Worm (Caenorhabditis elegans): ENCODE measurements around the gene nra-1.
A peak's percentile ranks its signal among the peaks of the same experiment; 100 is the strongest.

Gene nra-1

DNA sequence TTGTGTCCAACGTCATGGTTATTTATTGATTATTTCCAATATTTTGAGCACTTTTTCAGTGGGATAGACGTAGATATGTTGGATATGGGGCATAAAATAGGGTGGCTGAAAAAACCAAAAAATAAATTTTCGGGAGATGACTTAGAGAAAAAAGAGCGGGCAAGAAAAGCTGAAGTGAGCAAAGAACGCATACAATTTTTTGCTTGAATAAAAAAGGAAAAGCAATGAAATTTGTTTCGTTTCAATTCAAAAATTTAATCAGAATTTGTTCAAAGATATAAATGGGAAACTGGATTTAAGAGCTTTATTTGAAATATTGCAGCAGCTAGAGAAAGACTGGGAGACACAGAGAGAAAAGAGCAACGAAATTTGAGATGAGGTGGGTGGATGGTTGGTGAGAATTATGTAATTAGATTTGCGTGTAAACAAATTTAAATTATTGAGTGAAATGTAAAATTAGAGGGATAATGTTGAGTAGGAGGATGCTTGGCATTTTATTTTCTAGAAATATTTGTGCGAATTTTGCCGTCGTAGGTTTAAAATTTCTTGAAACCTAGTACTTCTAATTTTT is 7.7 kb upstream of the nra-1 start, which contains the start of the genes T28F3.11 and slc-17.4:
Gene T28F3.11 (minus strand): TSS at position 51 of the 571 bp plus-strand sequence.
Gene slc-17.4 (minus strand): TSS at position 105 of the 571 bp plus-strand sequence.
- TF ChIP-seq dao-5 (tag; optimal IDR thresholded peaks at IDR 0.05) (no peak), him-1 (tag; optimal IDR thresholded peaks at IDR 0.05) (no peak), W03F9.2 (tag; optimal IDR thresholded peaks at IDR 0.05) (no peak)

DNA sequence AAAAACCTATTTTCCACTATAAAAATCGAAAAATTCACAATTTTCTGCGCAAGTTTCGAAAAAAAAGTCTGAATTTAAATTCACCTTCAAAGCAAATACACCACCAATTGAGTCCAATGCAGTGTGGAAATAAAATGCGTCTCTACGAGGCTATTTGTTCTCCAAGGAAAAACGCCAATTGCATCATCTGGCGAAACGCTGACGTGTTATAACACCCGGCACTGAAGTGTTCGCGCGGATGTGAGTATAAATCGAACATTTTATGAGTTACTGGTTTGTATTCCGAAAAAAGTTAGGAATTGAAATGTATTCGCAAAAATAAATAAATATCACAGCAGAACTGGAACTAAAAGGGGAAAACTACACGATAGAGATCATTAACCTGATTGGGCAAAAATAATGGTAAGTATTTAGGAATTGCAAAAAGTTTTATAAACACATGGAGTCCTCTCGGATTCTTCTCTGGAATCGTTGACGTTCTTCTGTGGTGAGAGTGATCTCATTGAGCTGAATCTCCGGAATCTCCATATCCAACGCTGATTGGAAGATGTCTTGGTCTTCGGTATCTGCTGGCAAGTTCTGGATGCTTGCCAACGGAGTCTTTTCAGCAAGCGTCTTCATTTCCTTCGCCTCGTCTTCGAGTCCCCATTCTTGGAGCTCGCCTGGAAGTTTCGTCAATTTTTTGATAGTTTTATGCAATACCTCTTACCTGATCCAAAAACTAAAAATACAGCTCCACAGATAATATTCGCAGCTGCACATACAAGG is 4.1 kb upstream of the nra-1 start, which contains the start of gene zipt-7.1:
Gene zipt-7.1 (minus strand): TSS at position 232 of the 768 bp plus-strand sequence.
- TF ChIP-seq him-1 (tag; optimal IDR thresholded peaks at IDR 0.05) (no peak), dao-5 (tag; optimal IDR thresholded peaks at IDR 0.05) (no peak), W03F9.2 (tag; optimal IDR thresholded peaks at IDR 0.05) (no peak)

DNA sequence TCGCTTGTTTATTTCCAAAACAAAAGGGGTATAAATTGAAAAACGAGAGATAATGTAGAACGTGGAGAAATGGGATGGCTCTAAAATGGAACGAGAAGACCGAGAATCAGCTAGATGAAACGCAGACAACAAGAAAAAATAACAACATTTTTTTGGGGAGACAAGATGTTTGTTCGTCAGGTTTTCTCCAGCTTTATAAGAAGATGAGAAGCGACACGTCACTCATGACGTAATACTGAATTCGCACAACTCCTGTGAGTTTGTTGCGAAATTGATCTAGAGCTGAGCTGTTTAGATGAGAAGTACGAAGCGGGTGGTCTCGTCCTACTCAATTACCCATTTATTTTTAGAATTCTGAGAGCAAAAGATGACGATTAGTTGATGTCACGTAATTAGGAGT is 1.3 kb upstream of the nra-1 start:
- no peak for TF ChIP-seq him-1 (tag; optimal IDR thresholded peaks at IDR 0.05)
- TF ChIP-seq W03F9.2 (tag; optimal IDR thresholded peaks at IDR 0.05), result no peak
- no peak for TF ChIP-seq dao-5 (tag; optimal IDR thresholded peaks at IDR 0.05)

DNA sequence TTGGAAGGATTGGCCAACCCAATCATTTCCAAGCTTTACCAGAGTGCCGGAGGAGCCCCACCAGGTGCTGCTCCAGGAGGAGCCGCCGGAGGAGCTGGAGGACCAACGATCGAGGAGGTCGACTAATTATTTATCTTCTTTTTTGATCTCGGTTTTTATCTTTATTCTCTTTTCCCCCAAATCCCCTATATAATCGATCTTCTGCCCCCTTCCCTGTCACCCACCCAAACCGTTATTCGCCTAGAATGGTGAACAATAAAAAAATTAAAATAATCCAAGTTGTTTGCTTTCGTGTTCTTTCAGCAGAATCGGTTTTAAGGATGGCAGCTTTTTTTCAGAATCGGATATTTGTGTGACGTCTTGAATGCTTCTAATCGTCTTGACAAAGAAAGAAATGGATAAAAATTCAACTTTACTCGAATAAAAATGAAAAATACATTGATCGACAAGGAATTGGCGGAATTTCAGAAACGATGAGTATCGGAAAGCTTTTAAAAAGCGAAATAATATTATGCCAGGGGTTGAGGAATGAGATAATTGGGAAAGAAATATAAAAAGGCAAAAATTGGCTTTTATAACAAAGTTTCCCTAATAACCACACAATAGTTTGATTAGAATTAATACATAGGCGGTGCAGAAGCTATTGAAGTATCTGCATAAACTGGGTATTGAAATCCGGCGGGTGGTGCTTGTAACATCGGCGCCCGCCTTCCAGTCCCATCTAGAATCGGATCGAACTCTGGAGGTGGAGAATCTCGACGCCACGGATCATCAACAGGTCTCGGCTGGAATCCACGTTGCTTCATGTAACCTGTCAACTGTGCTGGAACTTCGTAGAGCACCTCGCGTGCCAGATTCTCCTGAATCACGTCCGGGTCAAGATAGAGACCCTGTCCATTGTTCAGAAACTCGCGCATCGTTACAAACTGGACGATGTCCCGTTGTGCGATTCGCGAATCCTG is 2.7 kb downstream of the nra-1 start:
- peak; percentile 58 for TF ChIP-seq him-1 (tag; optimal IDR thresholded peaks at IDR 0.05)
- TF ChIP-seq dao-5 (tag; optimal IDR thresholded peaks at IDR 0.05), result no peak
- peak; percentile 91 for TF ChIP-seq W03F9.2 (tag; optimal IDR thresholded peaks at IDR 0.05)

DNA sequence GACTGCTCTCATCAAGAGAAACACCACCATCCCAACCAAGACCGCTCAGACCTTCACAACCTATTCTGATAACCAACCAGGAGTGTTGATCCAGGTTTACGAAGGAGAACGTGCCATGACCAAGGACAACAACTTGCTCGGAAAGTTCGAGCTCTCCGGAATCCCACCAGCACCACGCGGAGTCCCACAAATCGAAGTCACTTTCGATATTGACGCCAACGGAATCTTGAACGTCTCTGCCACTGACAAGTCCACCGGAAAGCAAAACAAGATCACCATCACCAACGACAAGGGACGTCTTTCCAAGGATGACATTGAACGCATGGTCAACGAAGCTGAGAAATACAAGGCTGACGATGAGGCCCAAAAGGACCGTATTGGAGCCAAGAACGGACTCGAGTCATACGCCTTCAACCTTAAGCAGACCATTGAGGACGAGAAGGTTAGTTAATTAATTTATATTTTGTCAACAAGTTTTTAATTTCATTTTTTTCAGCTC is 3.5 kb downstream of the nra-1 start:
- TF ChIP-seq him-1 (tag; optimal IDR thresholded peaks at IDR 0.05) (no peak), W03F9.2 (tag; optimal IDR thresholded peaks at IDR 0.05) (no peak), dao-5 (tag; optimal IDR thresholded peaks at IDR 0.05) (no peak)

DNA sequence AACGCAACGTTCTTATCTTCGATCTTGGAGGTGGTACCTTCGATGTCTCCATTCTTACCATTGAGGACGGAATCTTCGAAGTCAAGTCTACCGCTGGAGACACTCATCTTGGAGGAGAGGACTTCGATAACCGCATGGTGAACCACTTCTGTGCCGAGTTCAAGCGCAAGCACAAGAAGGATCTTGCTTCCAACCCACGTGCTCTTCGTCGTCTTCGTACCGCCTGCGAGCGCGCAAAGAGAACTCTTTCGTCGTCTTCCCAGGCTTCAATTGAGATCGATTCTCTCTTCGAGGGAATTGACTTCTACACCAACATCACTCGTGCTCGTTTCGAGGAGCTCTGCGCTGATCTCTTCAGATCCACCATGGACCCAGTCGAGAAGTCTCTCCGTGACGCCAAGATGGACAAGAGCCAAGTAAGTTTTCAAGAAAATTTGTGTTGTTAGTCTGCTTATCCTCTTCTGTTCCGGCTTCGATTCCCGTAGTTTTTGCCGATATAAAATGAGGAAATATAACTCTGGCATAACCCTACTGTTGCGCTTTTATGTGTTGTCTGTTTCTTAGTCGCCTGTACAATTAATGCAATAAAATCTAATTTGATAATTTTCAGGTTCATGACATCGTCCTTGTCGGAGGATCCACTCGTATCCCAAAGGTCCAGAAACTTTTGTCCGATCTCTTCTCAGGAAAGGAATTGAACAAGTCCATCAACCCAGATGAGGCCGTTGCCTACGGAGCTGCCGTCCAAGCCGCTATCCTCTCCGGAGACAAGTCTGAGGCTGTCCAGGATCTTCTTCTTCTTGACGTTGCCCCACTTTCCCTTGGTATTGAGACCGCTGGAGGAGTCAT is 4.2 kb downstream of the nra-1 start:
- no peak for TF ChIP-seq dao-5 (tag; optimal IDR thresholded peaks at IDR 0.05)
- TF ChIP-seq him-1 (tag; optimal IDR thresholded peaks at IDR 0.05), result no peak
- TF ChIP-seq W03F9.2 (tag; optimal IDR thresholded peaks at IDR 0.05), result no peak

DNA sequence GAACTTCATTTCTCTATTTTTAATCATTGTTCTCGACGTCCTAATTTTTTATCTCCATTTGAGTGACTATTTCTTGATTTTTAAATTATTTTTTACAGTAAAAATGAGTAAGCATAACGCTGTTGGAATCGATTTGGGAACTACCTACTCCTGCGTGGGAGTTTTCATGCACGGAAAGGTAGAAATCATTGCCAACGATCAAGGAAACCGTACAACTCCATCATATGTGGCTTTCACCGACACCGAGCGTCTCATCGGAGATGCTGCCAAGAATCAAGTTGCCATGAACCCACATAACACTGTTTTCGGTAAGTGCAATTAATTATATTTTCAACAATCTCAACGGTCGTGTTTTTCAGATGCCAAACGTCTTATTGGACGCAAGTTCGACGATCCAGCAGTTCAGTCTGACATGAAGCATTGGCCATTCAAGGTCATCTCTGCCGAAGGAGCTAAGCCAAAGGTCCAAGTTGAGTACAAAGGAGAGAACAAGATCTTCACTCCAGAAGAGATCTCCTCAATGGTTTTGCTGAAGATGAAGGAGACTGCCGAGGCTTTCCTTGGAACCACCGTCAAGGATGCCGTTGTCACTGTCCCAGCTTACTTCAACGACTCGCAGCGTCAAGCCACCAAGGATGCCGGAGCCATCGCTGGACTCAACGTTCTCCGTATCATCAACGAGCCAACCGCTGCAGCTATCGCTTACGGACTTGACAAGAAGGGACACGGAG is 5.0 kb downstream of the nra-1 start, which contains the start of gene hsp-1:
Gene hsp-1 (plus strand): TSS at position 99 of the 731 bp plus-strand sequence.
- no peak for TF ChIP-seq dao-5 (tag; optimal IDR thresholded peaks at IDR 0.05)
- no peak for TF ChIP-seq W03F9.2 (tag; optimal IDR thresholded peaks at IDR 0.05)
- no peak for TF ChIP-seq him-1 (tag; optimal IDR thresholded peaks at IDR 0.05)

DNA sequence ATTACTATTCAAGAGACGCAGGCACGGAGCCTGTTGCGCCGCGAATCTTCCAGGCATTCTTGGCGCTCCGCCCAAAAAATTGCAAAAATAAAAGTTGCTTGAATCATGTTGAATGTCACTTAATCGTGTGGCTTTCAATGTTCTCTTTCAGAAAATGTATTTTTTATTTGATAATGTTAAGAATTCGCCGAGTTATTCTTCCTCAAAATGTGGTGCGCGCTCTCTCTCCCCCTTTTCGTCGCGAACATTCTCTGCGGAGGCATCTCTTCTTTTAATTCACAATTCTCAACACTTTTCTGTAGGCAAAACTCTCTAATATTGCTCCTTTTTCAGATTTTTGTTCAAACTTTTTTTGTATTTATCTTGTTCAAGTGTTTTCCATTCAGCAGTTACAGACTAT is 5.6 kb downstream of the nra-1 start:
- peak; percentile 93 for TF ChIP-seq W03F9.2 (tag; optimal IDR thresholded peaks at IDR 0.05)
- TF ChIP-seq dao-5 (tag; optimal IDR thresholded peaks at IDR 0.05), result peak; percentile 8
- peak; percentile 98 for TF ChIP-seq him-1 (tag; optimal IDR thresholded peaks at IDR 0.05)

DNA sequence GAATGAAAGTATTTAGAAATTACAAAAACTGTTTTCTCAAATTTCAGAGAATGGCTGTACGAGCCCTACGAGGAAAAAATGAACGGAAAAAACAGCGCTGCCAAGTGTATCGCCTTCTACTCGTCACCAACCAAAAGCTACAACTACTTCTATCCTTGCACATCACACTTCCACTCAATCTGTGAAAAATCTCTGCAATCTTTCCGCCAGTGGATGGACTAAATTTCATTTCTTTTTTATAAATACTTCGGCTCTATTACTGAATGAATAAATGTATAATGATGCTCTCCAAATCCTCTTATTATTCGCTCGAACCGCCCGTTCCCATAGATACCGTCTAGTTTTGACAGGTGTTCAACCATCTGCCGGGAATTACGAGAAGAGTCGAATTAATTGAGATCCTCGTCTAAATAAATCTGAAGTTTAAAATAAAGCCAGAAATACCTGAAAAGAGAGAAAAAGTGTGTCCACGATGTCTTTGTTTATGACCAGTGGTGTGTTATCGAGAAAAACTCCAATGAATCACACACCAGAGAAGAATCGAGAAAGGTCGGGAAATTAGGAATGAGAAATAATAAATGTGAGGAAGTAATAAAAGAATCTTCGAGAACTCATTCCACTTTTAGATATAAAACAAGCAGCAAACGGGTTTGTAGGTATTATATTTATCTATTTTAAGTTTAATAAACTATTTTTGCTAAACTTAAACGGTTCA is 6.4 kb downstream of the nra-1 start:
- TF ChIP-seq dao-5 (tag; optimal IDR thresholded peaks at IDR 0.05) (no peak), W03F9.2 (tag; optimal IDR thresholded peaks at IDR 0.05) (no peak), him-1 (tag; optimal IDR thresholded peaks at IDR 0.05) (no peak)

DNA sequence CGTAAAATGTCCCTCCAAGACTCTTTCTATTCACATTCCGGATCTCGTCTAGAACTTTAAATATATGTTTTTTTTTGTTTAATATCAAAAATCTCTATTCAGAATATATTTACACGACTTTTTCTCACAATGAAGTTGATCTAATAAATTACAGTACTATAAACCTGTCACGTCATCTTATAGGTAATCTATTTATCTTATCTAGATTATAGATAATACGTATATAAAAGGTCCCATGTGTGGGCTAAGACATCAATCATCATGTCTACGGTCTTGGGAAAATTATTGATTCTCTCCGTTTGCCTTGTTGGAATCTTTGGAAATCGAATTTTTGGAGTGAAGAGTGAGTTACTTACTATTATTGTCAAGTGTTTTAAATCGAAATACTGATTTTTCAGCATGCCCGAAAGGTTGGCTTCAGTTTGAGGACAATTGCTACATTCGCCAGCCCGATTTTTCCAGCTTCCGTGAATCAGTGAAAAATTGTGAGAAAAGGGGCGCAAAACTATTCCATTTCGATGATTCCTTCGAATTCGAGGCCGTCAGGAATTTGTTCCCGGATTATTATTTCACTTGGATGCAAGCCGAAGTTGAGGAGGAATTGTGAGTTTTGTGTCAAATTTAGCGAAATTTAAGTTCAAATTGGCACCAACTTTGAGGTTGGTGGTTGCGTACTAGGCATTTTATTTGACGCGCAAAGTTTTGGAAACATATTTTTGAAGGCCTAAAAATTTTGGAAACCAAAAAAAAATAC is 7.1 kb downstream of the nra-1 start, which contains the start of gene clec-196:
Gene clec-196 (plus strand): TSS at position 252 of the 754 bp plus-strand sequence.
- no peak for TF ChIP-seq him-1 (tag; optimal IDR thresholded peaks at IDR 0.05)
- no peak for TF ChIP-seq dao-5 (tag; optimal IDR thresholded peaks at IDR 0.05)
- TF ChIP-seq W03F9.2 (tag; optimal IDR thresholded peaks at IDR 0.05), result no peak
